ENCODE assay signal across 2 worm cellular contexts in genomic region chrV:10951655-10952278, ce11.
TF ChIP-seq lines count a peak whose summit lies in the region.

F17C11.4 (plus strand) TSS chrV:10951860.

TF ChIP-seq in whole organism, L1 larva, 84 proteins besides CTCF, POLR2A, EP300 and RAD21 (continued from another document):
- TF ChIP-seq aha-1 (tag; optimal IDR thresholded peaks at IDR 0.05; lab: Kevin White, UChicago) (no peak), blmp-1 (tag; optimal IDR thresholded peaks at IDR 0.05; lab: Kevin White, UChicago) (peak; percentile 93), xbp-1 (tag; optimal IDR thresholded peaks at IDR 0.05; lab: Kevin White, UChicago) (peak; percentile 74), ceh-8 (GFP tag; optimal IDR thresholded peaks at IDR 0.05; lab: Kevin White, UChicago) (peak; percentile 59), isw-1 (GFP tag; IDR thresholded peaks at IDR 0.05; lab: Robert Waterston, UW) (peak; percentile 12; the same call in 1 of the 2 replicates), tlp-1 (tag; optimal IDR thresholded peaks at IDR 0.05; lab: Kevin White, UChicago) (no peak), ces-1 (GFP tag; optimal IDR thresholded peaks at IDR 0.05; lab: Kevin White, UChicago) (no peak), lir-3 (tag; optimal IDR thresholded peaks at IDR 0.05; lab: Kevin White, UChicago; ENCODE audit: poor library complexity) (peak; percentile 78), irx-1 (tag; optimal IDR thresholded peaks at IDR 0.05; lab: Kevin White, UChicago) (peak; percentile 72), aly-2 (tag; optimal IDR thresholded peaks at IDR 0.05; lab: Kevin White, UChicago) (no peak), ztf-11 (tag; optimal IDR thresholded peaks at IDR 0.05; lab: Kevin White, UChicago) (no peak), nhr-85 (tag; lab: Kevin White, UChicago) (peak; percentile 98), pqm-1 (tag; optimal IDR thresholded peaks at IDR 0.05; lab: Kevin White, UChicago) (no peak), mdl-1 (tag; optimal IDR thresholded peaks at IDR 0.05; lab: Kevin White, UChicago) (peak in 1 of 2 experiments; percentile 97), vab-15 (tag; optimal IDR thresholded peaks at IDR 0.05; lab: Kevin White, UChicago) (peak; percentile 98), skn-1 (tag; optimal IDR thresholded peaks at IDR 0.05; lab: Kevin White, UChicago) (peak; percentile 35), sptf-1 (tag; optimal IDR thresholded peaks at IDR 0.05; lab: Kevin White, UChicago) (no peak), pag-3 (tag; optimal IDR thresholded peaks at IDR 0.05; lab: Kevin White, UChicago; ENCODE audit: borderline replicate concordance, insufficient read depth) (peak; percentile 70), dsc-1 (tag; optimal IDR thresholded peaks at IDR 0.05; lab: Kevin White, UChicago) (peak; percentile 67), sup-37 (GFP tag; optimal IDR thresholded peaks at IDR 0.05; lab: Kevin White, UChicago) (no peak), hlh-4 (tag; optimal IDR thresholded peaks at IDR 0.05; lab: Kevin White, UChicago) (no peak), fos-1 (tag; optimal IDR thresholded peaks at IDR 0.05; lab: Kevin White, UChicago) (peak; percentile 47), nhr-12 (tag; optimal IDR thresholded peaks at IDR 0.05; lab: Kevin White, UChicago) (no peak), lin-15B (tag; optimal IDR thresholded peaks at IDR 0.05; lab: Kevin White, UChicago) (no peak), pax-3 (tag; optimal IDR thresholded peaks at IDR 0.05; lab: Kevin White, UChicago) (no peak)

TF ChIP-seq in whole organism, young adult, 124 proteins besides CTCF, POLR2A, EP300 and RAD21 (continued from another document):
- no peak for TF ChIP-seq F39B2.1 (GFP tag; IDR thresholded peaks at IDR 0.05; lab: Robert Waterston, UW)
